Worm (Caenorhabditis elegans) whole organism, L3 larva: ENCODE results near the gene R144.6.

ENCODE experiments used
- R02D3.7 ChIP-seq: fragments of 150-350 bp; optimal IDR thresholded peaks from 2 replicates; lab custom pipeline; 2014; ENCODE audit warnings: missing biosample characterization, missing genetic modification characterization
- aly-2 ChIP-seq: fragments of 150-350 bp; optimal IDR thresholded peaks from 2 replicates; lab custom pipeline; 2014; ENCODE audit warnings: missing biosample characterization, missing genetic modification characterization
- ama-1 ChIP-seq: fragments of 150-350 bp; optimal IDR thresholded peaks from 2 replicates; lab custom pipeline; 2018
- ceh-16 ChIP-seq: sonication (generic microtip); optimal IDR thresholded peaks from 2 replicates; lab custom pipeline; 2017; ENCODE audit warnings: missing biosample characterization, missing genetic modification characterization
- ceh-82 ChIP-seq: fragments of 150-350 bp; optimal IDR thresholded peaks from 2 replicates; lab custom pipeline; 2014; ENCODE audit warnings: missing biosample characterization, missing genetic modification characterization
- ceh-9 ChIP-seq: sonication (generic microtip); optimal IDR thresholded peaks from 2 replicates; lab custom pipeline; 2018; ENCODE audit warnings: missing biosample characterization, missing genetic modification characterization
- egl-27 ChIP-seq: sonication (generic microtip); optimal IDR thresholded peaks from 4 replicates; lab custom pipeline; 2017; ENCODE audit warnings: missing biosample characterization, missing genetic modification reagents, missing genetic modification characterization
- egl-5 ChIP-seq: fragments of 150-350 bp; optimal IDR thresholded peaks from 2 replicates; lab custom pipeline; 2017; ENCODE audit warnings: missing biosample characterization, missing genetic modification reagents, missing genetic modification characterization, inconsistent platforms
- elt-1 ChIP-seq: fragments of 150-350 bp; optimal IDR thresholded peaks from 2 replicates; lab custom pipeline; 2014; ENCODE audit warnings: missing biosample characterization, missing genetic modification characterization
- elt-2 ChIP-seq: sonication (generic microtip); optimal IDR thresholded peaks from 2 replicates; lab custom pipeline; 2016; ENCODE audit warnings: missing genetic modification reagents, mild to moderate bottlenecking, missing genetic modification characterization, missing compliant biosample characterization
- fkh-10 ChIP-seq: sonication (generic microtip); optimal IDR thresholded peaks from 2 replicates; lab custom pipeline; 2017; ENCODE audit warnings: missing biosample characterization, missing genetic modification reagents, missing genetic modification characterization
- fkh-2 ChIP-seq: fragments of 150-350 bp; optimal IDR thresholded peaks from 2 replicates; lab custom pipeline; 2014; ENCODE audit warnings: missing biosample characterization, missing genetic modification reagents, missing genetic modification characterization
- fos-1 ChIP-seq: fragments of 150-350 bp; optimal IDR thresholded peaks from 2 replicates; lab custom pipeline; 2014; ENCODE audit warnings: missing biosample characterization, missing genetic modification characterization
- hmg-11 ChIP-seq: sonication (generic microtip); optimal IDR thresholded peaks from 2 replicates; lab custom pipeline; 2016; ENCODE audit warnings: missing genetic modification characterization, missing compliant biosample characterization
- jun-1 ChIP-seq: fragments of 150-350 bp; optimal IDR thresholded peaks from 2 replicates; lab custom pipeline; 2014; ENCODE audit warnings: missing biosample characterization, missing genetic modification reagents, missing genetic modification characterization
- lin-15B ChIP-seq: fragments of 150-350 bp; optimal IDR thresholded peaks from 2 replicates; lab custom pipeline; 2014; ENCODE audit warnings: missing biosample characterization, missing genetic modification characterization
- lin-39 ChIP-seq: fragments of 150-350 bp; optimal IDR thresholded peaks from 2 replicates; lab custom pipeline; 2018; ENCODE audit warnings: missing biosample characterization, missing genetic modification reagents, missing genetic modification characterization
- lsy-12 ChIP-seq: sonication (generic microtip); optimal IDR thresholded peaks from 2 replicates; lab custom pipeline; 2016; ENCODE audit warnings: mild to moderate bottlenecking, missing genetic modification characterization, missing compliant biosample characterization
- mdl-1 ChIP-seq: fragments of 150-350 bp; optimal IDR thresholded peaks from 2 replicates; lab custom pipeline; 2014; ENCODE audit warnings: missing biosample characterization, missing genetic modification characterization
- mml-1 ChIP-seq: fragments of 150-350 bp; sonication (generic microtip); optimal IDR thresholded peaks from 3 replicates; lab custom pipeline; 2014; ENCODE audit warnings: missing biosample characterization, missing genetic modification characterization
- nfya-1 ChIP-seq: sonication (generic microtip); optimal IDR thresholded peaks from 2 replicates; lab custom pipeline; 2017; ENCODE audit warnings: missing genetic modification characterization, mild to moderate bottlenecking, missing compliant biosample characterization, antibody characterized with exemption, moderate library complexity; ENCODE audit not compliant: insufficient read depth
- nhr-12 ChIP-seq: fragments of 150-350 bp; optimal IDR thresholded peaks from 2 replicates; lab custom pipeline; 2014; ENCODE audit warnings: missing biosample characterization, missing genetic modification characterization
- nhr-23 ChIP-seq: fragments of 150-350 bp; optimal IDR thresholded peaks from 2 replicates; lab custom pipeline; 2014; ENCODE audit warnings: missing biosample characterization, missing genetic modification reagents, missing genetic modification characterization
- nhr-237 ChIP-seq: fragments of 150-350 bp; optimal IDR thresholded peaks from 2 replicates; lab custom pipeline; 2014; ENCODE audit warnings: missing biosample characterization, missing genetic modification characterization
- nhr-25 ChIP-seq: sonication (generic microtip); optimal IDR thresholded peaks from 2 replicates; lab custom pipeline; 2017; ENCODE audit warnings: missing biosample characterization, missing genetic modification characterization
- nhr-28 ChIP-seq: fragments of 150-350 bp; optimal IDR thresholded peaks from 2 replicates; lab custom pipeline; 2014; ENCODE audit warnings: missing biosample characterization, missing genetic modification characterization
- nhr-43 ChIP-seq: sonication (generic microtip); optimal IDR thresholded peaks from 2 replicates; lab custom pipeline; 2016; ENCODE audit warnings: mild to moderate bottlenecking, missing genetic modification characterization, missing compliant biosample characterization; ENCODE audit not compliant: poor library complexity, severe bottlenecking
- nhr-76 ChIP-seq: fragments of 150-350 bp; sonication (generic microtip); optimal IDR thresholded peaks from 5 replicates; lab custom pipeline; 2014; ENCODE audit warnings: missing biosample characterization, missing genetic modification characterization
- nhr-77 ChIP-seq: fragments of 150-350 bp; optimal IDR thresholded peaks from 2 replicates; lab custom pipeline; 2014; ENCODE audit warnings: missing biosample characterization, missing genetic modification characterization
- pha-4 ChIP-seq: fragments of 150-350 bp; optimal IDR thresholded peaks from 2 replicates; lab custom pipeline; 2014; ENCODE audit warnings: missing biosample characterization, missing genetic modification reagents, missing genetic modification characterization
- pqm-1 ChIP-seq: fragments of 150-350 bp; optimal IDR thresholded peaks from 2 replicates; lab custom pipeline; 2017; ENCODE audit warnings: missing biosample characterization, missing genetic modification characterization, inconsistent platforms
- sea-2 ChIP-seq: fragments of 150-350 bp; sonication (generic microtip); optimal IDR thresholded peaks from 4 replicates; lab custom pipeline; 2014; ENCODE audit warnings: missing biosample characterization, missing genetic modification reagents, missing genetic modification characterization
- skn-1 ChIP-seq: fragments of 150-350 bp; optimal IDR thresholded peaks from 2 replicates; lab custom pipeline; 2014; ENCODE audit warnings: missing biosample characterization, missing genetic modification characterization
- snpc-4 ChIP-seq: fragments of 150-350 bp; optimal IDR thresholded peaks from 2 replicates; lab custom pipeline; 2014; ENCODE audit warnings: missing biosample characterization, missing genetic modification characterization
- tbx-2 ChIP-seq: sonication (generic microtip); optimal IDR thresholded peaks from 2 replicates; lab custom pipeline; 2016; ENCODE audit warnings: mild to moderate bottlenecking, missing genetic modification characterization, missing compliant biosample characterization
- unc-39 ChIP-seq: sonication (generic microtip); optimal IDR thresholded peaks from 4 replicates; lab custom pipeline; 2017; ENCODE audit warnings: missing biosample characterization, missing genetic modification characterization
- zag-1 ChIP-seq: fragments of 150-350 bp; optimal IDR thresholded peaks from 2 replicates; lab custom pipeline; 2014; ENCODE audit warnings: missing biosample characterization, missing genetic modification characterization
- ztf-11 ChIP-seq: fragments of 150-350 bp; optimal IDR thresholded peaks from 2 replicates; lab custom pipeline; 2014; ENCODE audit warnings: missing biosample characterization, missing genetic modification characterization
- ztf-4 ChIP-seq: fragments of 150-350 bp; optimal IDR thresholded peaks from 2 replicates; lab custom pipeline; 2014; ENCODE audit warnings: missing biosample characterization, missing genetic modification characterization

R144.6 gene

DNA sequence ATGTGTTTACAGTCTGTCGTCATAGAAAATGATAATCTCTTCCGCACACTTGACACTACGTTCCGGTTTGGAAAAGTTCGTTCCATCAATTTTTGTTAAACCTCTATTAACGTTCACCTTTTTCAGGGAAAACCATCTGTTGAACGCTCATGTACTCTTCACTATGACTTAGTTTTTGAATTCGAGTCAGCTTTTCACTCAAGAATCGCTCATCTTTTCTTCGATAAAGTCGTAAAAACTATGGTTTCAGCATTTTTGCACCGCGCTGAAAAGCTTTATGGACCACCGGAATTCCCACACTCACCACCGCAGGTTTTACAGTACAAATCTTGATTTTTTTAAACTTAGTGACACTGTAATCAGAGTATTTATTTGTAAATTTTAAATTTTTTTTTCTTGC, 19.1 kb upstream of the R144.6 start:
- TF ChIP-seq ama-1 (lab: Kevin White, UChicago) (peak; percentile 16), nhr-77 (tag; lab: Kevin White, UChicago) (no peak)

DNA sequence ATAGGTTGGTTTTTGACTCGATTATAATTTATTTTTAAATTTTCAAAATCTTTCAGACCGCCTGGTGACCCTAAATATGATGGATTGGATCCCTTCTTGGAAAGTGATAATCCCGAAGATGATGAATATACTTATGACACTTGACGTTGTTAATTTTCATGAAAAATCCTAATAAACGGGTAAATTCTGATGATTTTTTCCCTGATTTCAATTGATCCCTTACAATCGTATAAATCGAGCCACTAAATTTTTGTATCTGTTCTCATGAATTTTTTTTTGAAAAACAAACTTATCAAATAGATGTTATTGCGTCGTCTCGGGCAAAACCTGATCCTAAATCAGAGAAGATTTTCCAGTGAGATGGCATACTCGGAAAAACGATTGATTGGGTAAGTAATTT, 18.4 kb upstream of the R144.6 start, which contains the start of gene R144.13:
R144.13 (plus strand) TSS at position 301 of the 400 bp plus-strand sequence.
- no peak for TF ChIP-seq ceh-16 (tag; lab: Kevin White, UChicago)

DNA sequence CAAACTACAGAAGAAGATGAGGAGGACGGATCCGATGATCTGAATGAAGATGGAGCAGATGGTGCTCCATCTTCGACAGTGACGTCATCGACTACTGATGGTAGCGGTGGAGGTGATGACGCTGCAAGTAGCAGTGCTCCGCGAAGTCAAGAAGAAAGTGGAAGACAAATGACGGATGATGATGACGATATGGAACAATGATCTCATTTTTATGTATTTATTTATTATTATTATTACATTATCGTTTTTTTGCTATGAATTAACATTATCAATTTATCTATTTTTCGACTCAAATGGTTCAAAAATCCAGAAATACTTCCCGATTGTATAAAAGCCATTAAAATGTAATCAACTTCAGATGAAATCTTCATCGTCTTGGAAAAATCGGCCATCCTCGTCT, 17.2 kb upstream of the R144.6 start, which contains the start of gene R144.3:
R144.3 (plus strand) TSS at position 301 of the 400 bp plus-strand sequence.
- TF ChIP-seq elt-2 (no peak), nhr-12 (tag; lab: Kevin White, UChicago) (no peak), nhr-25 (no peak), egl-27 (tag; lab: Kevin White, UChicago) (no peak), pha-4 (tag; lab: Kevin White, UChicago) (no peak), nhr-237 (tag; lab: Kevin White, UChicago) (no peak), ceh-9 (tag; lab: Kevin White, UChicago) (no peak), tbx-2 (tag; lab: Kevin White, UChicago) (no peak), sea-2 (GFP tag; lab: Kevin White, UChicago) (no peak), hmg-11 (no peak), nhr-76 (tag; lab: Kevin White, UChicago) (no peak), skn-1 (tag; lab: Kevin White, UChicago) (no peak)

DNA sequence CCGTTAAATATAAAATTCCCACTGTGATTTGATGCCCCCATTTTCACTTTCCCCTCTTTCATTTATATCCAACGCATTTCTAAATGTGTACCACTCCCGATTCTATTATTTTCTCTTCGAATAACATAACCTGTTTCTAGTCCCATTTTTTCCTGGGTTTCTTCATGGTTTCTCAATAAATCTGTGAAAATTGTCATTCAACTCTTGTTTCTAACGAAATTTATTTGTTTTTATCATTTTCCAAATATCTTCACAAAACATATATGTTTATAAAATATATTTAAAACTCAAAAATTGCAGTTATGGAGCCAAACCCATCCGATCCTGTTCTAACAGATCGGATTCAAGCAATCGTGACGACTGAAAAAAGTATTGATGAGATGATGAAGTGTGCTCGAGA, 16.4 kb upstream of the R144.6 start, which contains the start of gene mdt-11:
mdt-11 (plus strand) TSS at position 301 of the 400 bp plus-strand sequence.
- no peak for TF ChIP-seq sea-2 (GFP tag; lab: Kevin White, UChicago)
- no peak for TF ChIP-seq ceh-16 (tag; lab: Kevin White, UChicago)
- TF ChIP-seq ceh-82 (tag; lab: Kevin White, UChicago), result no peak
- no peak for TF ChIP-seq nhr-25
- TF ChIP-seq fos-1 (tag; lab: Kevin White, UChicago), result no peak
- TF ChIP-seq lsy-12 (tag; lab: Kevin White, UChicago), result no peak
- no peak for TF ChIP-seq mdl-1 (tag; lab: Kevin White, UChicago)
- no peak for TF ChIP-seq ztf-4 (tag; lab: Kevin White, UChicago)
- no peak for TF ChIP-seq skn-1 (tag; lab: Kevin White, UChicago)
- no peak for TF ChIP-seq nhr-237 (tag; lab: Kevin White, UChicago)
- TF ChIP-seq lin-39 (tag; lab: Kevin White, UChicago), result no peak
- no peak for TF ChIP-seq hmg-11
- TF ChIP-seq egl-5 (tag; lab: Kevin White, UChicago), result no peak
- no peak for TF ChIP-seq pqm-1 (tag; lab: Kevin White, UChicago)
- TF ChIP-seq nhr-76 (tag; lab: Kevin White, UChicago), result no peak
- TF ChIP-seq tbx-2 (tag; lab: Kevin White, UChicago), result no peak
- no peak for TF ChIP-seq zag-1

DNA sequence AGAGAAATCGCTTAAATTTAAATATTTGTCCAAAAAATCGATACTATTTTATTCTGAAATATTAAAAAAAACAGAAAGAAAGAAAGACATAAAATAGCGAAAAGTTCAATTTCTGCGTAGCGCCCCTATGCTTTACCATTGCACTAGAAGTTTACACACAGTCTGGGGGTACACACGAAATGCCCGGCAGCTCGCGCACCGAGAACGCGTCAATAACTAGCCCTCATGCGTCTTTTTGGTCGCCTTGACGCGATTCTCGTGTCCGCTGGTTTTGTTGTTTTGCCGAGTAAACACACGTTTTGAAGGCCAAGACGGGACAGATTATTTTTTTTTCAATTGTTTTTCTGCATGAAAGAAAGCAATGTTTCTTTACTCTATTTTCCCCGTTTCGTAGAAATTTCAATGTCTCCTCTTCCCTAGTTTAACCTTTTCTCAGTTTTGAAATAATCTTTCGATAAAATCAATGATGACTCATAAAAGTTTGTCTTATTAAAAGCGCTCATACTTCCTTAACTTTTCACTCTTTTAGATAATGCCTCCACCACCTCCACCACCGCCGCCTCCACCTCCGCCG, 13.7 kb upstream of the R144.6 start, which contains the start of gene wip-1:
wip-1 (plus strand) TSS at position 524 of the 574 bp plus-strand sequence.
- TF ChIP-seq skn-1 (tag; lab: Kevin White, UChicago), result peak; percentile 96
- TF ChIP-seq elt-2, result peak; percentile 93
- peak; percentile 40 for TF ChIP-seq nhr-76 (tag; lab: Kevin White, UChicago)
- peak; percentile 73 for TF ChIP-seq elt-1 (tag; lab: Kevin White, UChicago)
- peak; percentile 90 for TF ChIP-seq pqm-1 (tag; lab: Kevin White, UChicago)
- peak; percentile 92 for TF ChIP-seq egl-5 (tag; lab: Kevin White, UChicago)
- peak; percentile 95 for TF ChIP-seq snpc-4 (tag; lab: Kevin White, UChicago)
- no peak for TF ChIP-seq ceh-9 (tag; lab: Kevin White, UChicago)
- peak; percentile 49 for TF ChIP-seq nhr-28 (tag; lab: Kevin White, UChicago)
- peak; percentile 88 for TF ChIP-seq nhr-77 (tag; lab: Kevin White, UChicago)
- TF ChIP-seq fkh-10 (GFP tag; lab: Kevin White, UChicago), result peak; percentile 91
- TF ChIP-seq ztf-4 (tag; lab: Kevin White, UChicago), result peak; percentile 83
- TF ChIP-seq mdl-1 (tag; lab: Kevin White, UChicago), result peak; percentile 61
- peak; percentile 68 for TF ChIP-seq ceh-16 (tag; lab: Kevin White, UChicago)
- TF ChIP-seq nhr-25, result peak; percentile 100
- TF ChIP-seq lsy-12 (tag; lab: Kevin White, UChicago), result peak; percentile 98
- TF ChIP-seq nfya-1 (tag; lab: Kevin White, UChicago), result peak; percentile 97
- TF ChIP-seq nhr-23, result peak; percentile 99
- TF ChIP-seq hmg-11, result peak; percentile 98
- peak; percentile 95 for TF ChIP-seq tbx-2 (tag; lab: Kevin White, UChicago)
- peak; percentile 95 for TF ChIP-seq lin-15B (tag; lab: Kevin White, UChicago)
- no peak for TF ChIP-seq ztf-11 (tag; lab: Kevin White, UChicago)
- peak; percentile 95 for TF ChIP-seq egl-27 (tag; lab: Kevin White, UChicago)
- no peak for TF ChIP-seq nhr-237 (tag; lab: Kevin White, UChicago)
- peak; percentile 97 for TF ChIP-seq nhr-43 (tag; lab: Kevin White, UChicago)
- peak; percentile 97 for TF ChIP-seq lin-39 (tag; lab: Kevin White, UChicago)
- peak; percentile 100 for TF ChIP-seq pha-4 (tag; lab: Kevin White, UChicago)
- TF ChIP-seq zag-1, result peak; percentile 29
- TF ChIP-seq unc-39 (tag; lab: Kevin White, UChicago), result no peak
- no peak for TF ChIP-seq fkh-2
- peak; percentile 82 for TF ChIP-seq fos-1 (tag; lab: Kevin White, UChicago)
- no peak for TF ChIP-seq mml-1 (tag; lab: Kevin White, UChicago)
- peak; percentile 86 for TF ChIP-seq R02D3.7 (tag; lab: Kevin White, UChicago)
- peak; percentile 87 for TF ChIP-seq ceh-82 (tag; lab: Kevin White, UChicago)
- TF ChIP-seq jun-1 (tag; lab: Kevin White, UChicago), result peak; percentile 97
- peak; percentile 62 for TF ChIP-seq aly-2
